Fruit fly (Drosophila melanogaster): ENCODE data around the gene CG2200.

CG2200 gene

dm6 chrX:13127973-13128749 is 34.1 kb downstream of the CG2200 start (continued):
- no peak for TF ChIP-seq D (optimal IDR thresholded peaks at IDR 0.05)
- TF ChIP-seq D (GFP tag; optimal IDR thresholded peaks at IDR 0.05), result peak; percentile 31
- peak; percentile 24 for TF ChIP-seq CG8089 (GFP tag; optimal IDR thresholded peaks at IDR 0.05)
- peak; percentile 33 for TF ChIP-seq Sox100B (GFP tag; optimal IDR thresholded peaks at IDR 0.05)
- 0 out of 2 replicates have a peak, but pooled peaks have one; percentile 18 for TF ChIP-seq onecut (GFP tag; IDR thresholded peaks at IDR 0.05)
- TF ChIP-seq phol (tag; optimal IDR thresholded peaks at IDR 0.05), result peak; percentile 23
- TF ChIP-seq tx (GFP tag; optimal IDR thresholded peaks at IDR 0.05), result peak; percentile 23
- TF ChIP-seq prd (optimal IDR thresholded peaks at IDR 0.05), result no peak
- peak; percentile 43; the same call in 1 of the 3 replicates for TF ChIP-seq prd (GFP tag; IDR thresholded peaks at IDR 0.05)
- no peak for TF ChIP-seq danr (GFP tag; IDR thresholded peaks at IDR 0.05)
- no peak for TF ChIP-seq Meics (GFP tag; optimal IDR thresholded peaks at IDR 0.05)
- TF ChIP-seq btn (GFP tag; optimal IDR thresholded peaks at IDR 0.05), result peak; percentile 55
- peak; percentile 40 for TF ChIP-seq kni (GFP tag; optimal IDR thresholded peaks at IDR 0.05)
- no peak for TF ChIP-seq Scr (GFP tag; IDR thresholded peaks at IDR 0.05; ENCODE audit: partially characterized antibody)
- no peak for TF ChIP-seq Sin3A (optimal IDR thresholded peaks at IDR 0.05)
- no peak for TF ChIP-seq CG14965 (GFP tag; optimal IDR thresholded peaks at IDR 0.05; ENCODE audit: borderline replicate concordance)
- no peak for TF ChIP-seq CG2678 (tag; optimal IDR thresholded peaks at IDR 0.05)
- peak; percentile 37; the same call in 1 of the 2 replicates for TF ChIP-seq rib (GFP tag; IDR thresholded peaks at IDR 0.05)
- no peak for TF ChIP-seq zen (tag; optimal IDR thresholded peaks at IDR 0.05)
- peak; percentile 12 for TF ChIP-seq CG5245 (GFP tag; optimal IDR thresholded peaks at IDR 0.05)
- no peak for TF ChIP-seq CG15514 (GFP tag; optimal IDR thresholded peaks at IDR 0.05)
- TF ChIP-seq luna (GFP tag; optimal IDR thresholded peaks at IDR 0.05), result no peak
- no peak for TF ChIP-seq kay (GFP tag; optimal IDR thresholded peaks at IDR 0.05)
- TF ChIP-seq YL-1 (GFP tag; optimal IDR thresholded peaks at IDR 0.05), result no peak
- TF ChIP-seq Atf-2 (GFP tag; optimal IDR thresholded peaks at IDR 0.05), result peak; percentile 34
- TF ChIP-seq ara (GFP tag; IDR thresholded peaks at IDR 0.05), result peak; percentile 44; the same call in 1 of the 2 replicates
- peak; percentile 23 for TF ChIP-seq CG17385 (GFP tag; optimal IDR thresholded peaks at IDR 0.05)
- TF ChIP-seq Oli (tag; optimal IDR thresholded peaks at IDR 0.05), result peak; percentile 19
- TF ChIP-seq Pdp1 (GFP tag; optimal IDR thresholded peaks at IDR 0.05), result peak in 1 of 2 experiments; percentile 54
- no peak for TF ChIP-seq Side (GFP tag; optimal IDR thresholded peaks at IDR 0.05)
- TF ChIP-seq nmo (GFP tag; optimal IDR thresholded peaks at IDR 0.05), result peak; percentile 16
- TF ChIP-seq Camta (GFP tag; optimal IDR thresholded peaks at IDR 0.05), result peak; percentile 43
- no peak for TF ChIP-seq CG12659 (GFP tag; optimal IDR thresholded peaks at IDR 0.05)
- peak; percentile 9 for TF ChIP-seq Hr3 (GFP tag; optimal IDR thresholded peaks at IDR 0.05)
- TF ChIP-seq CG12299 (tag; optimal IDR thresholded peaks at IDR 0.05), result no peak
- TF ChIP-seq CG17612 (GFP tag; IDR thresholded peaks at IDR 0.05), result no peak
- TF ChIP-seq Drgx (GFP tag; IDR thresholded peaks at IDR 0.05), result peak; percentile 47; the same call in 1 of the 2 replicates
- no peak for TF ChIP-seq CG10959 (GFP tag; IDR thresholded peaks at IDR 0.05)
- TF ChIP-seq Elba2 (GFP tag; optimal IDR thresholded peaks at IDR 0.05), result no peak
- TF ChIP-seq CG31365 (tag; optimal IDR thresholded peaks at IDR 0.05), result peak; percentile 97
- no peak for TF ChIP-seq CG6175 (GFP tag; IDR thresholded peaks at IDR 0.05)
- peak; percentile 63 for TF ChIP-seq sqz (GFP tag; optimal IDR thresholded peaks at IDR 0.05)
- TF ChIP-seq dimm (GFP tag; IDR thresholded peaks at IDR 0.05), result no peak
- peak; percentile 95 for TF ChIP-seq CG11696 (GFP tag; IDR thresholded peaks at IDR 0.05)
- TF ChIP-seq bigmax (GFP tag; optimal IDR thresholded peaks at IDR 0.05), result no peak
- no peak for TF ChIP-seq Dll (GFP tag; IDR thresholded peaks at IDR 0.05; ENCODE audit: partially characterized antibody)
- TF ChIP-seq fd102C (GFP tag; optimal IDR thresholded peaks at IDR 0.05), result no peak
- 0 out of 2 replicates have a peak, but pooled peaks have one; percentile 12 for TF ChIP-seq Ptx1 (GFP tag; IDR thresholded peaks at IDR 0.05)
- no peak for TF ChIP-seq CG31441 (GFP tag; IDR thresholded peaks at IDR 0.05)
- no peak for TF ChIP-seq trh (GFP tag; optimal IDR thresholded peaks at IDR 0.05)

Data from whole organism, embryonic.